Worm (Caenorhabditis elegans) whole organism, L2 larva: ENCODE results near the gene T16H12.9.

ENCODE experiments used
- C34F6.9 ChIP-seq: fragments of 150-350 bp; optimal IDR thresholded peaks from 2 replicates; lab custom pipeline; 2014; ENCODE audit warnings: missing biosample characterization, missing genetic modification characterization
- F13H6.1 ChIP-seq: sonication (generic microtip); optimal IDR thresholded peaks from 2 replicates; lab custom pipeline; 2016; ENCODE audit warnings: missing genetic modification characterization, missing compliant biosample characterization
- R02D3.7 ChIP-seq: fragments of 150-350 bp; optimal IDR thresholded peaks from 2 replicates; lab custom pipeline; 2014; ENCODE audit warnings: missing biosample characterization, missing genetic modification characterization
- alr-1 ChIP-seq: fragments of 150-350 bp; optimal IDR thresholded peaks from 2 replicates; lab custom pipeline; 2014; ENCODE audit warnings: missing biosample characterization, missing genetic modification characterization
- ceh-82 ChIP-seq: fragments of 150-350 bp; optimal IDR thresholded peaks from 2 replicates; lab custom pipeline; 2014; ENCODE audit warnings: missing biosample characterization, missing genetic modification characterization
- elt-3 ChIP-seq: sonication (generic microtip); optimal IDR thresholded peaks from 2 replicates; lab custom pipeline; 2017; ENCODE audit warnings: missing biosample characterization, missing genetic modification characterization
- fos-1 ChIP-seq: fragments of 150-350 bp; optimal IDR thresholded peaks from 2 replicates; lab custom pipeline; 2014; ENCODE audit warnings: missing biosample characterization, missing genetic modification characterization
- lsy-2 ChIP-seq, 2 experiments: fragments of 150-350 bp in 1 of 2; sonication (generic microtip) in 1 of 2; optimal IDR thresholded peaks; 2 replicates each; lab custom pipeline; 2014 to 2017; ENCODE audit warnings: missing biosample characterization in 2 of 2, missing genetic modification characterization in 2 of 2
- mdl-1 ChIP-seq, 2 experiments: fragments of 150-350 bp in 1 of 2; sonication (generic microtip) in 1 of 2; optimal IDR thresholded peaks; 2 replicates each; lab custom pipeline; 2017; ENCODE audit warnings: missing biosample characterization in 2 of 2, missing genetic modification characterization in 2 of 2
- nhr-129 ChIP-seq: fragments of 150-350 bp; optimal IDR thresholded peaks from 2 replicates; lab custom pipeline; 2014; ENCODE audit warnings: missing biosample characterization, missing genetic modification characterization
- nhr-21 ChIP-seq: fragments of 150-350 bp; optimal IDR thresholded peaks from 2 replicates; lab custom pipeline; 2014; ENCODE audit warnings: missing biosample characterization, missing genetic modification characterization
- peb-1 ChIP-seq: fragments of 150-350 bp; optimal IDR thresholded peaks from 2 replicates; lab custom pipeline; 2014; ENCODE audit warnings: missing biosample characterization, missing genetic modification characterization
- sem-4 ChIP-seq: fragments of 150-350 bp; optimal IDR thresholded peaks from 2 replicates; lab custom pipeline; 2014; ENCODE audit warnings: missing biosample characterization, missing genetic modification reagents, missing genetic modification characterization
- sma-3 ChIP-seq: sonication (generic microtip); optimal IDR thresholded peaks from 2 replicates; lab custom pipeline; 2016; ENCODE audit warnings: missing genetic modification reagents, missing genetic modification characterization, missing compliant biosample characterization
- sma-9 ChIP-seq, 2 experiments: fragments of 150-350 bp in 1 of 2; sonication (generic microtip) in 1 of 2; optimal IDR thresholded peaks; 2 replicates each; lab custom pipeline; 2014 to 2016; ENCODE audit warnings: missing genetic modification characterization in 2 of 2, mild to moderate bottlenecking in 1 of 2, missing biosample characterization in 1 of 2, missing compliant biosample characterization in 1 of 2, missing genetic modification reagents in 1 of 2, moderate library complexity in 1 of 2
- unc-62 ChIP-seq: fragments of 150-350 bp; optimal IDR thresholded peaks from 2 replicates; lab custom pipeline; 2014; ENCODE audit warnings: missing biosample characterization, missing genetic modification reagents, missing genetic modification characterization
- ztf-4 ChIP-seq: fragments of 150-350 bp; optimal IDR thresholded peaks from 2 replicates; lab custom pipeline; 2014; ENCODE audit warnings: missing biosample characterization, missing genetic modification characterization

T16H12.9 gene

ce11 chrIII:10154993-10155392 lies 45.9 kb downstream of the T16H12.9 start:
- TF ChIP-seq ceh-82 (tag; lab: Kevin White, UChicago) (no peak), lsy-2 (tag; optimal IDR thresholded peaks at IDR 0.05; lab: Kevin White, UChicago) (peak in 1 of 2 experiments; percentile 20), F13H6.1 (peak; percentile 39), C34F6.9 (tag; lab: Kevin White, UChicago) (no peak), sma-9 (GFP tag; optimal IDR thresholded peaks at IDR 0.05; lab: Kevin White, UChicago) (peak; percentile 20), sma-9 (tag; optimal IDR thresholded peaks at IDR 0.05; lab: Kevin White, UChicago) (no peak)

DNA sequence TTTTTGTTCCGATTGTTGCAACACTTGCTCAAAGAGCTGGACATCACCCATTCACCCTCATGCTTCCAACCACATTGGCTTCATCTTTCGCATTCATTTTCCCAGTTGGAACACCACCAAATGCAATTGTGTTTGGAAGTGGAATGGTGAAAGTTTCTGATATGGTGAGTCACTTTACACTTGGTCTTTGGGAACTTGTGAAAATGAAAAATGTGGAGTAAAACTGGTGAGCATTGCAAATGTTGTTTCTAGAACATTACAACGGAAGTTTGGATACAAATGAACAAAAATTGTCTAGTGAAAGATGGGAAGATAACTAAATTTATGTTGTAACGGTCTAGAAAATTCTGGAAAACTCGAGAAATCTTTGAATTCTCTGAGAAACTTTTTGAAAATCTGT lies 47.2 kb downstream of the T16H12.9 start:
- no peak for TF ChIP-seq sem-4 (tag; lab: Kevin White, UChicago)

ce11 chrIII:10160385-10160784 lies 51.3 kb downstream of the T16H12.9 start, which contains the start of the genes K08E5.5 and mua-3:
K08E5.5 (minus strand) TSS chrIII:10160485.
mua-3 (plus strand) TSS chrIII:10160697.
- TF ChIP-seq elt-3 (tag; lab: Kevin White, UChicago) (no peak), sma-9 (GFP tag; optimal IDR thresholded peaks at IDR 0.05; lab: Kevin White, UChicago) (no peak), sma-9 (tag; optimal IDR thresholded peaks at IDR 0.05; lab: Kevin White, UChicago) (no peak), fos-1 (tag; lab: Kevin White, UChicago) (no peak), nhr-129 (no peak), R02D3.7 (tag; lab: Kevin White, UChicago) (no peak), mdl-1 (tag; optimal IDR thresholded peaks at IDR 0.05; lab: Kevin White, UChicago) (no peak), ceh-82 (tag; lab: Kevin White, UChicago) (no peak), unc-62 (GFP tag; lab: Kevin White, UChicago) (no peak), sma-3 (GFP tag; lab: Kevin White, UChicago) (no peak), ztf-4 (tag; lab: Kevin White, UChicago) (no peak), nhr-21 (no peak), alr-1 (tag; lab: Kevin White, UChicago) (no peak), peb-1 (tag; lab: Kevin White, UChicago) (no peak)
